Fruit fly (Drosophila melanogaster) whole organism, embryonic: ENCODE measurements around the gene caz.
A peak's percentile ranks its signal among the peaks of the same experiment; 100 is the strongest.

Source experiments
- CG10462 ChIP-seq: fragments of 200-800 bp; sonication (Bioruptor generic); optimal IDR thresholded peaks from 2 replicates; lab custom pipeline; 2016; ENCODE audit warnings: missing biosample characterization, missing genetic modification characterization
- CG11093 ChIP-seq: fragments of 200-800 bp; sonication (Bioruptor generic); IDR thresholded peaks from 3 replicates; pipeline ENCODE4 v1.3.6; 2022; ENCODE audit warnings: missing biosample characterization, missing genetic modification characterization
- CG11560 ChIP-seq: fragments of 200-800 bp; sonication (Bioruptor generic); IDR thresholded peaks from 3 replicates; pipeline ENCODE4 v1.3.6; 2022; ENCODE audit warnings: missing biosample characterization, missing genetic modification characterization
- CG13296 ChIP-seq: fragments of 200-800 bp; sonication (Bioruptor generic); optimal IDR thresholded peaks from 3 replicates; lab custom pipeline; 2018; ENCODE audit warnings: missing biosample characterization, mild to moderate bottlenecking, missing genetic modification characterization
- CG14050 ChIP-seq: fragments of 200-800 bp; sonication (Bioruptor generic); IDR thresholded peaks from 3 replicates; pipeline ENCODE4 v1.3.6; 2022; ENCODE audit warnings: missing biosample characterization, missing genetic modification characterization
- CG14710 ChIP-seq: fragments of 200-800 bp; sonication (Bioruptor generic); optimal IDR thresholded peaks from 3 replicates; lab custom pipeline; 2019; ENCODE audit warnings: missing biosample characterization, mild to moderate bottlenecking, missing genetic modification characterization, moderate library complexity
- CG16863 ChIP-seq: fragments of 200-800 bp; sonication (Bioruptor generic); optimal IDR thresholded peaks from 3 replicates; lab custom pipeline; 2016; ENCODE audit warnings: missing biosample characterization, missing genetic modification characterization
- CG17361 ChIP-seq: fragments of 200-800 bp; sonication (Bioruptor generic); IDR thresholded peaks from 3 replicates; pipeline ENCODE4 v1.3.6; 2022; ENCODE audit warnings: missing biosample characterization, missing genetic modification characterization
- CG1792 ChIP-seq: fragments of 200-800 bp; sonication (Bioruptor generic); optimal IDR thresholded peaks from 2 replicates; lab custom pipeline; 2016; ENCODE audit warnings: missing biosample characterization, missing genetic modification characterization
- CG18599 ChIP-seq: fragments of 200-800 bp; sonication (Bioruptor generic); optimal IDR thresholded peaks from 3 replicates; lab custom pipeline; 2017; ENCODE audit warnings: missing biosample characterization, missing genetic modification characterization, mild to moderate bottlenecking, moderate library complexity, missing genetic modification reagents
- CG2116 ChIP-seq: fragments of 200-800 bp; sonication (Bioruptor generic); optimal IDR thresholded peaks from 3 replicates; lab custom pipeline; 2018; ENCODE audit warnings: missing biosample characterization, mild to moderate bottlenecking, missing genetic modification characterization
- CG34422 ChIP-seq: fragments of 200-800 bp; sonication (Bioruptor generic); IDR thresholded peaks from 3 replicates; pipeline ENCODE4 v1.3.6; 2022; ENCODE audit warnings: missing biosample characterization, missing genetic modification characterization
- CG5180 ChIP-seq: fragments of 200-800 bp; sonication (Bioruptor generic); optimal IDR thresholded peaks from 3 replicates; lab custom pipeline; 2017; ENCODE audit warnings: missing biosample characterization, missing genetic modification characterization, mild to moderate bottlenecking, moderate library complexity, missing genetic modification reagents
- CG6813 ChIP-seq: fragments of 200-800 bp; sonication (Bioruptor generic); optimal IDR thresholded peaks from 2 replicates; lab custom pipeline; 2017; ENCODE audit warnings: missing biosample characterization, missing genetic modification characterization, mild to moderate bottlenecking, moderate library complexity, missing genetic modification reagents
- CG8765 ChIP-seq: fragments of 200-800 bp; sonication (Bioruptor generic); IDR thresholded peaks from 2 replicates; pipeline ENCODE4 v1.3.6; 2022; ENCODE audit warnings: missing biosample characterization, missing genetic modification characterization
- CG9876 ChIP-seq: fragments of 200-800 bp; sonication (Bioruptor generic); optimal IDR thresholded peaks from 2 replicates; lab custom pipeline; 2016; ENCODE audit warnings: missing biosample characterization, missing genetic modification characterization
- Doc2 ChIP-seq: fragments of 200-800 bp; sonication (Bioruptor generic); IDR thresholded peaks from 2 replicates; pipeline ENCODE4 v1.3.6; 2022; ENCODE audit warnings: missing biosample characterization, missing genetic modification characterization
- Dp ChIP-seq: fragments of 200-800 bp; sonication (Bioruptor generic); optimal IDR thresholded peaks from 2 replicates; lab custom pipeline; 2018; ENCODE audit warnings: missing biosample characterization, mild to moderate bottlenecking, missing genetic modification characterization, moderate library complexity
- E2f2 ChIP-seq: fragments of 200-800 bp; sonication (Bioruptor generic); IDR thresholded peaks from 2 replicates; pipeline ENCODE4 v1.3.6; 2022; ENCODE audit warnings: missing biosample characterization, missing genetic modification characterization
- Gsc ChIP-seq: fragments of 200-800 bp; sonication (Bioruptor generic); IDR thresholded peaks from 2 replicates; pipeline ENCODE4 v1.3.6; 2022; ENCODE audit warnings: missing biosample characterization, missing genetic modification characterization
- H15 ChIP-seq: fragments of 200-800 bp; sonication (Bioruptor generic); IDR thresholded peaks from 3 replicates; pipeline ENCODE4 v1.3.6; 2022; ENCODE audit warnings: missing biosample characterization, missing genetic modification characterization
- HmgZ ChIP-seq: fragments of 200-800 bp; sonication (Bioruptor generic); optimal IDR thresholded peaks from 2 replicates; lab custom pipeline; 2018; ENCODE audit warnings: missing biosample characterization, mild to moderate bottlenecking, missing genetic modification characterization
- Med ChIP-seq: fragments of 200-800 bp; sonication (Bioruptor generic); peaks from one replicate; lab custom pipeline; 2016; ENCODE audit warnings: missing biosample characterization, missing genetic modification characterization, mild to moderate bottlenecking, inconsistent platforms, moderate library complexity
- Mes4 ChIP-seq: fragments of 200-800 bp; sonication (Bioruptor generic); optimal IDR thresholded peaks from 2 replicates; lab custom pipeline; 2016; ENCODE audit warnings: missing biosample characterization, missing genetic modification characterization
- Rfx ChIP-seq: fragments of 200-800 bp; sonication (Bioruptor generic); IDR thresholded peaks from 2 replicates; pipeline ENCODE4 v1.3.6; 2022; ENCODE audit warnings: missing biosample characterization, missing genetic modification characterization
- Rx ChIP-seq: fragments of 200-800 bp; sonication (Bioruptor generic); IDR thresholded peaks from 2 replicates; pipeline ENCODE4 v1.3.6; 2022; ENCODE audit warnings: missing biosample characterization, missing genetic modification characterization
- Sin3A ChIP-seq: fragments of >200 bp; optimal IDR thresholded peaks from 2 replicates; lab custom pipeline; 2018
- YL-1 ChIP-seq: fragments of 200-800 bp; sonication (Bioruptor generic); optimal IDR thresholded peaks from 3 replicates; lab custom pipeline; 2017; ENCODE audit warnings: missing biosample characterization, mild to moderate bottlenecking, missing genetic modification characterization
- ab ChIP-seq: fragments of 200-800 bp; sonication (Bioruptor generic); optimal IDR thresholded peaks from 2 replicates; lab custom pipeline; 2016; ENCODE audit warnings: missing biosample characterization, missing genetic modification characterization
- corto ChIP-seq: fragments of 200-800 bp; sonication (Bioruptor generic); optimal IDR thresholded peaks from 2 replicates; lab custom pipeline; 2016; ENCODE audit warnings: missing biosample characterization, mild to moderate bottlenecking, missing genetic modification characterization, moderate library complexity
- esg ChIP-seq: fragments of 200-800 bp; sonication (Bioruptor generic); conservative IDR thresholded peaks from 2 replicates; pipeline ENCODE4 v1.3.6; 2022; ENCODE audit warnings: missing biosample characterization, missing genetic modification characterization
- exex ChIP-seq: fragments of 200-800 bp; sonication (Bioruptor generic); optimal IDR thresholded peaks from 4 replicates; lab custom pipeline; 2018; ENCODE audit warnings: missing biosample characterization, mild to moderate bottlenecking, missing genetic modification characterization, moderate library complexity
- ftz-f1 ChIP-seq: fragments of 200-800 bp; sonication (Bioruptor generic); optimal IDR thresholded peaks from 2 replicates; lab custom pipeline; 2016; ENCODE audit warnings: missing biosample characterization, missing genetic modification characterization
- gfzf ChIP-seq: fragments of 200-800 bp; sonication (Bioruptor generic); optimal IDR thresholded peaks from 2 replicates; lab custom pipeline; 2016; ENCODE audit warnings: missing biosample characterization, mild to moderate bottlenecking, missing genetic modification characterization, moderate library complexity
- jing ChIP-seq: fragments of 200-800 bp; sonication (Bioruptor generic); optimal IDR thresholded peaks from 2 replicates; lab custom pipeline; 2018; ENCODE audit warnings: missing biosample characterization, mild to moderate bottlenecking, missing genetic modification characterization
- kay ChIP-seq: fragments of 200-800 bp; sonication (Bioruptor generic); optimal IDR thresholded peaks from 2 replicates; lab custom pipeline; 2016; ENCODE audit warnings: missing biosample characterization, missing genetic modification characterization
- kni ChIP-seq: fragments of 200-800 bp; sonication (Bioruptor generic); optimal IDR thresholded peaks from 3 replicates; lab custom pipeline; 2017; ENCODE audit warnings: mild to moderate bottlenecking, missing biosample characterization, missing genetic modification reagents, missing genetic modification characterization
- knrl ChIP-seq: fragments of 200-800 bp; sonication (Bioruptor generic); IDR thresholded peaks from 3 replicates; pipeline ENCODE4 v1.3.6; 2022; ENCODE audit warnings: missing biosample characterization, missing genetic modification characterization; ENCODE audit not compliant: partially characterized antibody
- mld ChIP-seq: fragments of 200-800 bp; sonication (Bioruptor generic); IDR thresholded peaks from 3 replicates; pipeline ENCODE4 v1.3.6; 2022; ENCODE audit warnings: missing biosample characterization, missing genetic modification characterization; ENCODE audit not compliant: partially characterized antibody
- nerfin-2 ChIP-seq: fragments of 200-800 bp; sonication (Bioruptor generic); IDR thresholded peaks from 2 replicates; pipeline ENCODE4 v1.3.6; 2022; ENCODE audit warnings: missing biosample characterization, missing genetic modification characterization; ENCODE audit not compliant: partially characterized antibody
- org-1 ChIP-seq: fragments of 200-800 bp; sonication (Bioruptor generic); optimal IDR thresholded peaks from 2 replicates; lab custom pipeline; 2017; ENCODE audit warnings: missing biosample characterization, missing genetic modification characterization
- pzg ChIP-seq: fragments of 200-800 bp; sonication (Bioruptor generic); optimal IDR thresholded peaks from 3 replicates; lab custom pipeline; 2018; ENCODE audit warnings: missing biosample characterization, mild to moderate bottlenecking, missing genetic modification characterization, moderate library complexity
- row ChIP-seq: fragments of 200-800 bp; sonication (Bioruptor generic); IDR thresholded peaks from 3 replicates; pipeline ENCODE4 v1.3.6; 2022; ENCODE audit warnings: missing biosample characterization, missing genetic modification characterization
- slou ChIP-seq: fragments of 200-800 bp; sonication (Bioruptor generic); optimal IDR thresholded peaks from 3 replicates; lab custom pipeline; 2016; ENCODE audit warnings: missing biosample characterization, missing genetic modification characterization
- sqz ChIP-seq: fragments of 200-800 bp; sonication (Bioruptor generic); optimal IDR thresholded peaks from 3 replicates; lab custom pipeline; 2018; ENCODE audit warnings: missing biosample characterization, mild to moderate bottlenecking, missing genetic modification characterization
- sr ChIP-seq: fragments of 200-800 bp; sonication (Bioruptor generic); IDR thresholded peaks from 3 replicates; pipeline ENCODE4 v1.3.6; 2022; ENCODE audit warnings: missing biosample characterization, missing genetic modification characterization
- stwl ChIP-seq: fragments of 200-800 bp; sonication (Bioruptor generic); optimal IDR thresholded peaks from 3 replicates; lab custom pipeline; 2018; ENCODE audit warnings: missing biosample characterization, mild to moderate bottlenecking, missing genetic modification characterization, moderate library complexity
- tup ChIP-seq: fragments of 200-800 bp; sonication (Bioruptor generic); optimal IDR thresholded peaks from 2 replicates; lab custom pipeline; 2016; ENCODE audit warnings: missing biosample characterization, mild to moderate bottlenecking, missing genetic modification characterization, moderate library complexity
- usp ChIP-seq: fragments of >200 bp; optimal IDR thresholded peaks from 2 replicates; lab custom pipeline; 2017; ENCODE audit warnings: missing biosample characterization, missing genetic modification characterization
- vnd ChIP-seq: fragments of 200-800 bp; sonication (Bioruptor generic); IDR thresholded peaks from 3 replicates; pipeline ENCODE4 v1.3.6; 2022; ENCODE audit warnings: missing biosample characterization, missing genetic modification characterization; ENCODE audit not compliant: partially characterized antibody

caz gene

DNA sequence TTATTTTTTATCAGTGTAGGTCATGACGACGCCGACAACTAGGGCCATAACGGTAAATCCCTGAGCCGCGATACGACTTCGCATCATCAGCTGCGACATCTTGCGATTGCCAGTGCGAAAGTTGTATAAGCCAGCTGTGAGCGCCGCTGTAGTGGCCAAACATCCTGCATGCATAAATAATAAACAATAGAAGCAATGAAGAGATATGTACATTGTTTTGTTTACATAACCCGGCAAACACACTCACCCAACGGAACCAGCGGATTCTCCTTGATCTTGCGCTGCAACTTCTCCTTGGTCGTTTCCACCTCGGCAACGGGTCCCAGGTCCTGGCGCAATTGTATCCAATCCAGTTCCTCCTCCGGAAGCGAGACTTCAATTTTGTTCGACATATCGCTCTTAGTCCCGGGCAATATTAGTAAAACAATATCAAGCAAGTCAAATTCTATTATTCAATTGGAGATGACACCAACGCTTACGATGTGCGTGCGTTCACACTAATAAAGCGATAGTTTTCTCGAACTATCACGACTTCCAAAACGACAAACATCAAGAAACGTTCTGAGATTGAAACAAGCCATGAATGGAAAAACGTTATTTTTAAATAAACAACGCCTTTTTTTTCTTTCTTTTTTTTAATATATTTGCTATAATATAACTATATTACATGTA is 43.1 kb downstream of the caz start:
- TF ChIP-seq Rfx, result peak; percentile 67
- TF ChIP-seq jing (GFP tag; lab: Kevin White, UChicago), result no peak
- TF ChIP-seq Doc2 (GFP tag; lab: Robert Waterston, UW), result no peak
- peak; percentile 53 for TF ChIP-seq CG2116 (GFP tag; lab: Kevin White, UChicago)
- TF ChIP-seq ftz-f1 (GFP tag; lab: Kevin White, UChicago), result no peak
- no peak for TF ChIP-seq Mes4 (GFP tag; lab: Kevin White, UChicago)
- TF ChIP-seq sqz (GFP tag; lab: Kevin White, UChicago), result no peak
- TF ChIP-seq Dp, result peak; percentile 24
- TF ChIP-seq pzg (GFP tag; lab: Kevin White, UChicago), result peak; percentile 58
- no peak for TF ChIP-seq Gsc
- no peak for TF ChIP-seq Rx (GFP tag; lab: Robert Waterston, UW)
- TF ChIP-seq knrl, result peak; percentile 89
- TF ChIP-seq CG16863 (GFP tag; lab: Kevin White, UChicago), result no peak
- no peak for TF ChIP-seq sr
- no peak for TF ChIP-seq esg (GFP tag; lab: Robert Waterston, UW)
- TF ChIP-seq YL-1 (GFP tag; lab: Kevin White, UChicago), result peak; percentile 9
- 0 out of 3 replicates have a peak, but pooled peaks have one; percentile 36 for TF ChIP-seq CG34422 (GFP tag; lab: Robert Waterston, UW)
- TF ChIP-seq CG1792 (GFP tag; lab: Kevin White, UChicago), result no peak
- no peak for TF ChIP-seq usp (GFP tag; lab: Kevin White, UChicago)
- no peak for TF ChIP-seq CG8765
- no peak for TF ChIP-seq CG9876 (GFP tag; lab: Kevin White, UChicago)
- TF ChIP-seq kni (GFP tag; lab: Kevin White, UChicago), result peak; percentile 14
- TF ChIP-seq nerfin-2 (GFP tag; lab: Robert Waterston, UW), result 0 out of 2 replicates have a peak, but pooled peaks have one; percentile 15
- TF ChIP-seq CG10462 (GFP tag; lab: Kevin White, UChicago), result no peak
- TF ChIP-seq CG13296 (GFP tag; lab: Kevin White, UChicago), result no peak
- no peak for TF ChIP-seq exex (tag; lab: Kevin White, UChicago)
- peak; percentile 10 for TF ChIP-seq CG14710
- TF ChIP-seq CG11093 (GFP tag; lab: Robert Waterston, UW), result no peak
- TF ChIP-seq Med (GFP tag; lab: Kevin White, UChicago), result peak; percentile 60
- no peak for TF ChIP-seq CG6813 (GFP tag; lab: Kevin White, UChicago)
- no peak for TF ChIP-seq CG11560 (tag; lab: Robert Waterston, UW)
- TF ChIP-seq CG18599 (GFP tag; lab: Kevin White, UChicago), result no peak
- peak; percentile 21 for TF ChIP-seq Sin3A
- no peak for TF ChIP-seq ab (GFP tag; lab: Kevin White, UChicago)
- 0 out of 3 replicates have a peak, but pooled peaks have one; percentile 10 for TF ChIP-seq CG17361
- TF ChIP-seq CG5180 (GFP tag; lab: Kevin White, UChicago), result no peak
- TF ChIP-seq HmgZ (tag; lab: Kevin White, UChicago), result no peak
- no peak for TF ChIP-seq kay (GFP tag; lab: Kevin White, UChicago)
- no peak for TF ChIP-seq tup (GFP tag; lab: Kevin White, UChicago)
- no peak for TF ChIP-seq org-1 (GFP tag; lab: Kevin White, UChicago)
- TF ChIP-seq H15 (GFP tag; lab: Robert Waterston, UW), result no peak
- peak; percentile 51 for TF ChIP-seq gfzf (GFP tag; lab: Kevin White, UChicago)
- no peak for TF ChIP-seq CG14050
- peak; percentile 15 for TF ChIP-seq stwl
- TF ChIP-seq corto, result no peak
- peak; percentile 34 for TF ChIP-seq E2f2 (GFP tag; lab: Robert Waterston, UW)
- TF ChIP-seq slou, result no peak
- TF ChIP-seq mld (GFP tag; lab: Robert Waterston, UW), result peak; percentile 60; the same call in 1 of the 3 replicates
- TF ChIP-seq row (GFP tag; lab: Robert Waterston, UW), result peak; percentile 85
- peak; percentile 61; the same call in 2 of the 3 replicates for TF ChIP-seq vnd
